Fruit fly (Drosophila melanogaster) whole organism, embryonic: ENCODE measurements around the gene Muc18B.
A peak's percentile ranks its signal among the peaks of the same experiment; 100 is the strongest.

Experiments used
- B-H2 ChIP-seq: fragments of 200-800 bp; sonication (Bioruptor generic); optimal IDR thresholded peaks from 2 replicates; lab custom pipeline; 2018; ENCODE audit warnings: missing biosample characterization, mild to moderate bottlenecking, missing genetic modification characterization
- BEAF-32 ChIP-seq: fragments of 200-800 bp; sonication (Bioruptor generic); optimal IDR thresholded peaks from 3 replicates; lab custom pipeline; 2017; ENCODE audit warnings: missing biosample characterization, missing genetic modification characterization, mild to moderate bottlenecking, moderate library complexity, missing genetic modification reagents
- CG11456 ChIP-seq: fragments of 200-800 bp; sonication (Bioruptor generic); IDR thresholded peaks from 3 replicates; pipeline ENCODE4 v1.3.6; 2022; ENCODE audit warnings: missing biosample characterization, missing genetic modification characterization
- CG11723 ChIP-seq: fragments of 200-800 bp; sonication (Bioruptor generic); optimal IDR thresholded peaks from 2 replicates; lab custom pipeline; 2017; ENCODE audit warnings: missing biosample characterization, mild to moderate bottlenecking, missing genetic modification characterization
- CG12391 ChIP-seq: fragments of 200-800 bp; sonication (Bioruptor generic); optimal IDR thresholded peaks from 3 replicates; lab custom pipeline; 2018; ENCODE audit warnings: missing biosample characterization, mild to moderate bottlenecking, missing genetic modification characterization, moderate library complexity
- CG15073 ChIP-seq: fragments of 200-800 bp; sonication (Bioruptor generic); optimal IDR thresholded peaks from 2 replicates; lab custom pipeline; 2016; ENCODE audit warnings: missing biosample characterization, missing genetic modification characterization
- CG17359 ChIP-seq: fragments of 200-800 bp; sonication (Bioruptor generic); optimal IDR thresholded peaks from 3 replicates; lab custom pipeline; 2018; ENCODE audit warnings: missing biosample characterization, mild to moderate bottlenecking, missing genetic modification characterization, moderate library complexity
- CG1792 ChIP-seq: fragments of 200-800 bp; sonication (Bioruptor generic); optimal IDR thresholded peaks from 2 replicates; lab custom pipeline; 2016; ENCODE audit warnings: missing biosample characterization, missing genetic modification characterization
- CG2199 ChIP-seq: fragments of 200-800 bp; sonication (Bioruptor generic); IDR thresholded peaks from 3 replicates; pipeline ENCODE4 v1.3.6; 2022; ENCODE audit warnings: missing biosample characterization, missing genetic modification characterization
- CG34224 ChIP-seq: fragments of 200-800 bp; sonication (Bioruptor generic); IDR thresholded peaks from 3 replicates; pipeline ENCODE4 v1.3.6; 2022; ENCODE audit warnings: missing biosample characterization, missing genetic modification characterization; ENCODE audit not compliant: partially characterized antibody
- CG34422 ChIP-seq: fragments of 200-800 bp; sonication (Bioruptor generic); IDR thresholded peaks from 3 replicates; pipeline ENCODE4 v1.3.6; 2022; ENCODE audit warnings: missing biosample characterization, missing genetic modification characterization
- CG3847 ChIP-seq: fragments of 200-800 bp; sonication (Bioruptor generic); IDR thresholded peaks from 2 replicates; pipeline ENCODE4 v1.3.6; 2022; ENCODE audit warnings: missing biosample characterization, missing genetic modification characterization
- CG4617 ChIP-seq: fragments of 200-800 bp; sonication (Bioruptor generic); optimal IDR thresholded peaks from 3 replicates; lab custom pipeline; 2016; ENCODE audit warnings: missing biosample characterization, missing genetic modification characterization, borderline replicate concordance
- CG4730 ChIP-seq: fragments of 200-800 bp; sonication (Bioruptor generic); IDR thresholded peaks from 2 replicates; pipeline ENCODE4 v1.3.6; 2022; ENCODE audit warnings: missing biosample characterization, missing genetic modification characterization
- CG8924 ChIP-seq: fragments of 200-800 bp; optimal IDR thresholded peaks from 3 replicates; lab custom pipeline; 2019; ENCODE audit warnings: missing biosample characterization, mild to moderate bottlenecking, missing genetic modification characterization, moderate library complexity
- CTCF ChIP-seq: fragments of 200-800 bp; sonication (Bioruptor generic); optimal IDR thresholded peaks from 2 replicates; lab custom pipeline; 2017; ENCODE audit warnings: missing biosample characterization, mild to moderate bottlenecking, missing genetic modification characterization, moderate library complexity
- Dref ChIP-seq: fragments of 200-800 bp; sonication (Bioruptor generic); IDR thresholded peaks from 2 replicates; pipeline ENCODE4 v1.3.6; 2022; ENCODE audit warnings: missing biosample characterization, missing genetic modification characterization
- Hr3 ChIP-seq: fragments of 200-800 bp; sonication (Bioruptor generic); optimal IDR thresholded peaks from 3 replicates; lab custom pipeline; 2016; ENCODE audit warnings: missing biosample characterization, missing genetic modification characterization
- MESR4 ChIP-seq: fragments of 200-800 bp; sonication (Bioruptor generic); optimal IDR thresholded peaks from 2 replicates; lab custom pipeline; 2018; ENCODE audit warnings: missing biosample characterization, mild to moderate bottlenecking, missing genetic modification characterization, moderate library complexity
- Mad ChIP-seq: fragments of 200-800 bp; sonication (Bioruptor generic); optimal IDR thresholded peaks from 2 replicates; lab custom pipeline; 2016; ENCODE audit warnings: missing biosample characterization, missing genetic modification characterization
- Med ChIP-seq: fragments of 200-800 bp; sonication (Bioruptor generic); peaks from one replicate; lab custom pipeline; 2016; ENCODE audit warnings: missing biosample characterization, missing genetic modification characterization, mild to moderate bottlenecking, inconsistent platforms, moderate library complexity
- Meics ChIP-seq: fragments of 200-800 bp; sonication (Bioruptor generic); optimal IDR thresholded peaks from 2 replicates; lab custom pipeline; 2017; ENCODE audit warnings: missing biosample characterization, mild to moderate bottlenecking, missing genetic modification characterization
- Myb ChIP-seq: fragments of 200-800 bp; sonication (Bioruptor generic); optimal IDR thresholded peaks from 2 replicates; lab custom pipeline; 2016; ENCODE audit warnings: missing biosample characterization, missing genetic modification characterization
- Neu2 ChIP-seq: fragments of 200-800 bp; sonication (Bioruptor generic); optimal IDR thresholded peaks from 3 replicates; lab custom pipeline; 2016; ENCODE audit warnings: missing biosample characterization, missing genetic modification characterization, borderline replicate concordance
- NfI ChIP-seq: fragments of 200-800 bp; sonication (Bioruptor generic); optimal IDR thresholded peaks from 3 replicates; lab custom pipeline; 2018; ENCODE audit warnings: missing biosample characterization, mild to moderate bottlenecking, missing genetic modification characterization, moderate library complexity
- Opbp ChIP-seq: fragments of 200-800 bp; sonication (Bioruptor generic); IDR thresholded peaks from 3 replicates; pipeline ENCODE4 v1.3.6; 2022; ENCODE audit warnings: missing biosample characterization, missing genetic modification characterization; ENCODE audit not compliant: partially characterized antibody
- Rfx ChIP-seq: fragments of 200-800 bp; sonication (Bioruptor generic); IDR thresholded peaks from 2 replicates; pipeline ENCODE4 v1.3.6; 2022; ENCODE audit warnings: missing biosample characterization, missing genetic modification characterization
- Xbp1 ChIP-seq: fragments of 200-800 bp; sonication (Bioruptor generic); optimal IDR thresholded peaks from 3 replicates; lab custom pipeline; 2016; ENCODE audit warnings: missing biosample characterization, mild to moderate bottlenecking, missing genetic modification characterization
- abd-A ChIP-seq: fragments of 200-800 bp; sonication (Bioruptor generic); optimal IDR thresholded peaks from 3 replicates; lab custom pipeline; 2019; ENCODE audit warnings: missing biosample characterization, mild to moderate bottlenecking, missing genetic modification characterization, moderate library complexity
- ap ChIP-seq: fragments of 200-800 bp; sonication (Bioruptor generic); IDR thresholded peaks from 2 replicates; pipeline ENCODE4 v1.3.6; 2022; ENCODE audit warnings: missing biosample characterization, missing genetic modification characterization
- ash1 ChIP-seq: fragments of 200-800 bp; sonication (Bioruptor generic); optimal IDR thresholded peaks from 2 replicates; lab custom pipeline; 2018; ENCODE audit warnings: missing biosample characterization, mild to moderate bottlenecking, missing genetic modification characterization
- ci ChIP-seq: fragments of 200-800 bp; sonication (Bioruptor generic); IDR thresholded peaks from 3 replicates; pipeline ENCODE4 v1.3.6; 2022; ENCODE audit warnings: missing biosample characterization, missing genetic modification characterization
- inv ChIP-seq: fragments of 200-800 bp; sonication (Bioruptor generic); IDR thresholded peaks from 2 replicates; pipeline ENCODE4 v1.3.6; 2022; ENCODE audit warnings: missing biosample characterization, missing genetic modification characterization; ENCODE audit not compliant: partially characterized antibody
- nmo ChIP-seq: fragments of 200-800 bp; sonication (Bioruptor generic); optimal IDR thresholded peaks from 2 replicates; lab custom pipeline; 2018; ENCODE audit warnings: missing biosample characterization, mild to moderate bottlenecking, missing genetic modification characterization, moderate library complexity
- pum ChIP-seq: fragments of 200-800 bp; sonication (Bioruptor generic); optimal IDR thresholded peaks from 2 replicates; lab custom pipeline; 2016; ENCODE audit warnings: missing biosample characterization, missing genetic modification characterization
- run ChIP-seq: fragments of 200-800 bp; sonication (Bioruptor generic); optimal IDR thresholded peaks from 3 replicates; lab custom pipeline; 2018; ENCODE audit warnings: missing biosample characterization, mild to moderate bottlenecking, missing genetic modification characterization
- sd ChIP-seq: fragments of 200-800 bp; sonication (Bioruptor generic); optimal IDR thresholded peaks from 3 replicates; lab custom pipeline; 2018; ENCODE audit warnings: missing biosample characterization, mild to moderate bottlenecking, missing genetic modification characterization, moderate library complexity
- shn ChIP-seq: fragments of 200-800 bp; sonication (Bioruptor generic); optimal IDR thresholded peaks from 3 replicates; lab custom pipeline; 2016; ENCODE audit warnings: missing biosample characterization, missing genetic modification characterization
- stwl ChIP-seq: fragments of 200-800 bp; sonication (Bioruptor generic); optimal IDR thresholded peaks from 3 replicates; lab custom pipeline; 2018; ENCODE audit warnings: missing biosample characterization, mild to moderate bottlenecking, missing genetic modification characterization, moderate library complexity
- trem ChIP-seq: fragments of 200-800 bp; optimal IDR thresholded peaks from 3 replicates; lab custom pipeline; 2019; ENCODE audit warnings: missing biosample characterization, mild to moderate bottlenecking, missing genetic modification characterization, moderate library complexity
- ttk ChIP-seq: fragments of 200-800 bp; sonication (Bioruptor generic); IDR thresholded peaks from 2 replicates; pipeline ENCODE4 v2.1.2; 2022; ENCODE audit warnings: missing biosample characterization, missing genetic modification characterization
- vvl ChIP-seq: fragments of 200-800 bp; sonication (Bioruptor generic); IDR thresholded peaks from 2 replicates; pipeline ENCODE4 v1.3.6; 2022; ENCODE audit warnings: missing biosample characterization, missing genetic modification characterization

Muc18B gene

DNA sequence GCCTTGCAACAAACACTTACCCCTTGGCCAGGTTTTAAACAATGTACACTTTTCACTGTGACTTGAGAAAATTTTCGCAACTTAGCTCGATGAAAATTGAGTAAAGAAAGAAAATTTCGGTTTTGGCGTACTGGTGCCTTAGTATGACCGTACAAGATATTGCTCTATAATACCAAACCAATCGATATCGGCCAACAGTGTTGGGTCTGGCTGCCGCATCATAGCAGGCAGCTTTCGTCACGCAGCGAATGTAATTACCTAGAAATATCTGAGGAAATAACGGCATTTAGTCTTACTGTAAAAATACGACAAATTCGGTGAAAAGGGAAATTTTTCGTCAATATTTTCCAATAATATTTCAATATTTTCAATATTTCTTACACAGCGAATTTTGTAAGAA, 7.3 kb upstream of the Muc18B start, which contains the start of gene Ulp1 (continued):
- TF ChIP-seq shn (GFP tag; lab: Kevin White, UChicago) (peak; percentile 12), CG2199 (0 out of 3 replicates have a peak, but pooled peaks have one; percentile 9), Hr3 (peak; percentile 31), run (tag; lab: Kevin White, UChicago) (no peak), Meics (GFP tag; lab: Kevin White, UChicago) (peak; percentile 9), ap (no peak), Mad (GFP tag; lab: Kevin White, UChicago) (peak; percentile 21), ash1 (GFP tag; lab: Kevin White, UChicago) (no peak), Myb (GFP tag; lab: Kevin White, UChicago) (peak; percentile 92), CG3847 (peak; percentile 16; the same call in 1 of the 2 replicates), Opbp (peak; percentile 62; the same call in 2 of the 3 replicates), CG15073 (GFP tag; lab: Kevin White, UChicago) (no peak), pum (GFP tag; lab: Kevin White, UChicago) (no peak), NfI (GFP tag; lab: Kevin White, UChicago) (peak; percentile 9), CG1792 (GFP tag; lab: Kevin White, UChicago) (no peak), inv (GFP tag; lab: Robert Waterston, UW) (peak; percentile 9; the same call in 1 of the 2 replicates), Dref (GFP tag; lab: Robert Waterston, UW) (peak; percentile 83), CG4617 (GFP tag; lab: Kevin White, UChicago) (peak; percentile 83), Med (GFP tag; lab: Kevin White, UChicago) (peak; percentile 87), MESR4 (peak; percentile 76), nmo (GFP tag; lab: Kevin White, UChicago) (peak; percentile 36), Xbp1 (GFP tag; lab: Kevin White, UChicago) (peak; percentile 13), abd-A (tag; lab: Kevin White, UChicago) (no peak), CG11456 (GFP tag; lab: Robert Waterston, UW) (0 out of 3 replicates have a peak, but pooled peaks have one; percentile 59), sd (peak; percentile 45), CG8924 (tag; lab: Kevin White, UChicago) (peak; percentile 5), ci (0 out of 3 replicates have a peak, but pooled peaks have one; percentile 32), CG34224 (GFP tag; lab: Robert Waterston, UW) (peak; percentile 17; the same call in 1 of the 3 replicates), CG4730 (GFP tag; lab: Robert Waterston, UW) (no peak), CG17359 (tag; lab: Kevin White, UChicago) (peak; percentile 56), B-H2 (GFP tag; lab: Kevin White, UChicago) (no peak), vvl (GFP tag; lab: Robert Waterston, UW) (peak; percentile 45; the same call in 1 of the 2 replicates), Neu2 (GFP tag; lab: Kevin White, UChicago) (peak; percentile 55), trem (tag; lab: Kevin White, UChicago) (peak; percentile 58), CTCF (GFP tag; lab: Kevin White, UChicago) (peak; percentile 84), CG11723 (GFP tag; lab: Kevin White, UChicago) (no peak), ttk (no peak), CG34422 (0 out of 3 replicates have a peak, but pooled peaks have one; percentile 6), CG12391 (peak; percentile 30), BEAF-32 (peak; percentile 64), Rfx (GFP tag; lab: Robert Waterston, UW) (peak; percentile 34), stwl (tag; lab: Kevin White, UChicago) (peak; percentile 78)
